Worm (Caenorhabditis elegans) whole organism, midembryonic: Measurements from ENCODE around the gene xbx-3.

Experiments used
- cog-1 ChIP-seq: sonication (generic microtip); optimal IDR thresholded peaks from 2 replicates; lab custom pipeline; 2016; ENCODE audit warnings: missing genetic modification characterization, missing compliant biosample characterization
- flt-1 ChIP-seq: fragments of 200-800 bp; sonication (Bioruptor generic); IDR thresholded peaks from 2 replicates; pipeline ENCODE4 v1.3.6; 2022; ENCODE audit warnings: missing genetic modification characterization, missing compliant biosample characterization
- med-1 ChIP-seq: sonication (generic microtip); optimal IDR thresholded peaks from 2 replicates; lab custom pipeline; 2017; ENCODE audit warnings: missing genetic modification characterization, mild to moderate bottlenecking, missing compliant biosample characterization, antibody characterized with exemption, missing genetic modification reagents; ENCODE audit not compliant: insufficient read depth
- ref-1 ChIP-seq: fragments of 200-800 bp; sonication (Bioruptor generic); conservative IDR thresholded peaks from 2 replicates; pipeline ENCODE4 v1.3.6; 2022; ENCODE audit warnings: missing genetic modification reagents, missing genetic modification characterization, missing compliant biosample characterization
- tab-1 ChIP-seq: fragments of 200-800 bp; sonication (Bioruptor generic); IDR thresholded peaks from 2 replicates; pipeline ENCODE4 v1.3.6; 2022; ENCODE audit warnings: missing genetic modification characterization, missing compliant biosample characterization
- ztf-29 ChIP-seq: fragments of 200-800 bp; sonication (Bioruptor generic); IDR thresholded peaks from 2 replicates; pipeline ENCODE4 v1.3.6; 2022; ENCODE audit warnings: missing genetic modification reagents, missing genetic modification characterization, missing compliant biosample characterization

- no peak for TF ChIP-seq ztf-29 (GFP tag; lab: Robert Waterston, UW)
- TF ChIP-seq cog-1 = no peak
- TF ChIP-seq flt-1 (GFP tag; lab: Robert Waterston, UW) = no peak
- no peak for TF ChIP-seq med-1 (GFP tag; lab: Kevin White, UChicago)
- TF ChIP-seq tab-1 = no peak
- no peak for TF ChIP-seq ref-1
Measured at ce11 chrIII:10049682-10050081, 13.9 kb downstream of the xbx-3 start, which contains the start of gene T16G12.1.
